Worm (Caenorhabditis elegans): ENCODE results near the gene Y10G11A.1.
"Not testable (repeated sequence)": the region's sequence is repeated elsewhere in the genome, so short reads cannot be mapped to it uniquely, and the experiment has no call there.

The Y10G11A.1 gene

DNA sequence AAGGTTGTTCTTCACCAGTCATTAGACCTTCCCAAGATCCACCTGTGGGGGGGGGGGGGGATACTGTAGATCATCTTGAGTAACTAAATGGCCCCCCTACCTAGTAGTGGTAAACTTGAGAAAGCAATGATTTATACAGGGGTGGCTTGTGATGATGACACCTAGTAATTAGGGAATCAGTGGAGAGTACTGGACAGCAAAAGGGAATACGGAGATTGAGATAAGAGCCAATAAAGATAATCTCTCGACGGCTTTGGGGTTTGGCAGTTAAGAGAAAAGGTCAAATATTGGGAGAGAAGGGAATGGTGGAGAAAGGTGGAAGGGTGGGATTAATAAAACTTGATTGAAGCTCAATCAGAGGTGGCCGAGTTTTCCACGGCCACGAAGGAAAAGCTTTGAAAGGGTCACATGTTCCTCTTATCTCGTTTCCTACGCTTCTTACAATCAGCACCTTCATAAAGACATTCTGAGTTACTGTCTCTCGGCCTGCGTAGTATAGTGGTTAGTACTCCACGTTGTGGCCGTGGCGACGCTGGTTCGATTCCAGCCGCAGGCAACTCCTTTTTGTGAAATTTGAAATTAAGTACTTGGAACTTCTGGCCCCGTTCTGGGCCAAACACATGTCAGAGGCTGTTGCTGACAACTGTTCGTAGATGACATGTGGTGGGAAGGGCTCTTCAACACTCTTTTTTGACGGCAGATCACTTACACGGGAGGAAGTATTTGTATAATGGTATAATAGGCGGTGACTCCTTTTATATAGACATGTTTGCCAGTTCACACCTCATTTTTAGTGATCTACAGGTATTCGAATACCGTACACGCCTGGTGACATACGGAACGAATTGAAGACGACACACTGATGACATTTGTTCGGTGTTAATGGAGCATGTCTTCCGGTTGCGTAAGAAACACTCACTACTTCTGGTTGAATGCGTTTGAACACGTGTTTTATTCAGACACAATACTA is 23.7 kb upstream of the Y10G11A.1 start:
- TF ChIP-seq W03F9.2 (tag; optimal IDR thresholded peaks at IDR 0.05) (no peak), dao-5 (tag; optimal IDR thresholded peaks at IDR 0.05) (peak; percentile 45)

DNA sequence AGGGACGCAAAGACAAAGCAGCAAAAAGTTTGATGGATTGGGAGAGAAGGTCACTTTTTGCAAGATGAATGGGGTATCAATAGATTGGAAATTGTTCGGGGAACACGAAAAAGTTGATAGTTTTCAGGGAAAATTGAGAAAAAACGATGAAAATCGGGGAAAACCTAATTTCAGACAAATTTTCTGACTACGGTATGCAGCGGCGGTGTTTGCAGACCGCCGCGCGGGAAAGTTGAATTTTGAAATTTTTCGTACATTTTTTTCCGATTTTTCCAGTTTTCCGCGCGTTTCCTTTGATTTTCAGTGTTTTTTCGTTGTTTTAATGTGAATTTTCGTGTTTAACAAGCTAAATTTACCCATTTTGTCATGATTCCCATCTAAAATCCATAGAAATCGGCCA is 23.0 kb upstream of the Y10G11A.1 start:
- no peak for TF ChIP-seq him-1 (tag; optimal IDR thresholded peaks at IDR 0.05)
- TF ChIP-seq W03F9.2 (tag; optimal IDR thresholded peaks at IDR 0.05): no peak
- no peak for TF ChIP-seq dao-5 (tag; optimal IDR thresholded peaks at IDR 0.05)

DNA sequence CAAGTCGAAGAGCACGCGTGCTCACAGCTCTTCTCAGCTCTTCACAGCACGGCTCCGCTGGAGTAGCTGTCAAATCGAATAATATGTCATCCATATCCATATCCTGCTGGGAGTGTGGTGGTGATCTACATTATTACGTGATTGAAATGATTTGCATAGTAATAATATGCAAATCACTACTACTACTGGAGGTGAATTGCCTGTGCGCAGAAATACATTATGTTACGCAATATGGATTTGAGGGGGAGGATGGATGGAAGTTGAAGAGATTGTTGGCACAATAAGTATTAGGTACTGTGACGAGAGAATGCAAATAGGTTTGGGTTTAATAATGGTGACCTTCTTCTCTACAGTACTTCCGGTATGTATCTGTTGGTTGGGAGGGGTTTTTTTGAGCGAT is 21.2 kb upstream of the Y10G11A.1 start:
- no peak for TF ChIP-seq dao-5 (tag; optimal IDR thresholded peaks at IDR 0.05)
- TF ChIP-seq him-1 (tag; optimal IDR thresholded peaks at IDR 0.05): no peak
- no peak for TF ChIP-seq W03F9.2 (tag; optimal IDR thresholded peaks at IDR 0.05)

DNA sequence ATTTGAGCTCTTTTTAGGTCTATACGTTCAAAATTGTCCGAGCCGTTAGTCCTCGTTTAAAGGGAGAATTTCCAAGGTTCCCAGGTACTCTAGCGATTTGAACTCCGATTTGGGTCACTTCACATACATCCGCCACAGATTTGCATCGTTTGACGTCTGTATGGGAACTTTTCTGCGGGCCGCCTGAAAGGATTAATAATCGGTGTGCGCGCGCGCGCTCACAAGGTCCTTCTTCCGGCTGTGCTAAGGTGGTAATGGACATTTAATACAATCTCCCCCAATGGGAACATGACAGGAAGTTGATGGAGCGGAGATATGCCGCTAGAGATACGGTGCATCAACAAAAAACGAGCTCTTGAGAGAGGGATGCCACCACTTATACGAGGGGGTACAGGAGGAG is 16.6 kb upstream of the Y10G11A.1 start:
- TF ChIP-seq him-1 (tag; optimal IDR thresholded peaks at IDR 0.05): no peak
- no peak for TF ChIP-seq W03F9.2 (tag; optimal IDR thresholded peaks at IDR 0.05)
- no peak for TF ChIP-seq dao-5 (tag; optimal IDR thresholded peaks at IDR 0.05)

DNA sequence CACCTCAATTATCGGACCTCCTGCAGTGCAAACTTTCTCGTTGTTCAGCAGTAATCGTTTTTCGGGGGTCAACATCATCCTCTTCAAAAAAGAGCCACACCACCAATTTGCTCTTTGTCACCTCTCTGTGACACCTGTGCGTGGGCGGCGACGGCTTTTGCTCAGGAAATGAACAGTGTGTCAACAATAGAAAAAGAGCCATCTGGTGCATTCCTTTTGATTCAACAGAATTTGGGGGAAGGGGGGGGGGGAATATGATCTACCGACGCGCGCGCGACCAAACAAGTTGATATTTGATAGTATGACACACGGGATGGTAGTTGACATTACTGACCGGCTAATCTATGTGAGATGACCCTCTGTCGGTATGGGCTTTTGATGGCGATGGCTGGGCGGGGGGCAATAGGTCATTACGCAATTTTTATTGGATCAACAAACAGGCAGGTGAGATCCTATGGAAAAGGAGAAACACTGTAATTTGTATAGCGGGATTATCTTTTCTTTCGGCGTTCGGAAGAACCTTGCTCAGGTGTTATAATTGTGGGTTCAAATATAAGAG is 14.3 kb upstream of the Y10G11A.1 start:
- TF ChIP-seq him-1 (tag; optimal IDR thresholded peaks at IDR 0.05) (no peak), dao-5 (tag; optimal IDR thresholded peaks at IDR 0.05) (no peak), W03F9.2 (tag; optimal IDR thresholded peaks at IDR 0.05) (no peak)

DNA sequence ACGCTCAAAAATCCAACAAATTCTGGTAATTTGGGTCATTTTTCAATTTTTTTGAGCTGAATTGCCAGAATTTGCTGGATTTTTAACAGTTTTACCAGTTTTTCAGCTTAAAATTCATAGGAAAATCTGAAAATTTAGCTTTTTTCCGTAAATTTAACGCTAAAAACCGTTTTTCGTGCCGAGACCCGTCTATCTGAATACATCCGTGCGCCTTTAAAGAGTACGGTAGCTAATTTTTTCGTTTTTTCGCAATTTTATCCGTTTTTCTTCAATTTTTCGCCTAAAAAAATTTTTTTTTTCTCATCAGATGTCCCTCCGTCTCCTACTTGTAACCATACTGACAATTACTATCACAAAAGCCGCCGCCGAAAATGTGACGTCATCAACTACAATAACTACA is 12.7 kb upstream of the Y10G11A.1 start, which contains the start of gene Y65A5A.2:
Gene Y65A5A.2, plus strand, starts transcription at position 308 of the 400 bp plus-strand sequence.
- TF ChIP-seq W03F9.2 (tag; optimal IDR thresholded peaks at IDR 0.05) (no peak), him-1 (tag; optimal IDR thresholded peaks at IDR 0.05) (no peak), dao-5 (tag; optimal IDR thresholded peaks at IDR 0.05) (no peak)

DNA sequence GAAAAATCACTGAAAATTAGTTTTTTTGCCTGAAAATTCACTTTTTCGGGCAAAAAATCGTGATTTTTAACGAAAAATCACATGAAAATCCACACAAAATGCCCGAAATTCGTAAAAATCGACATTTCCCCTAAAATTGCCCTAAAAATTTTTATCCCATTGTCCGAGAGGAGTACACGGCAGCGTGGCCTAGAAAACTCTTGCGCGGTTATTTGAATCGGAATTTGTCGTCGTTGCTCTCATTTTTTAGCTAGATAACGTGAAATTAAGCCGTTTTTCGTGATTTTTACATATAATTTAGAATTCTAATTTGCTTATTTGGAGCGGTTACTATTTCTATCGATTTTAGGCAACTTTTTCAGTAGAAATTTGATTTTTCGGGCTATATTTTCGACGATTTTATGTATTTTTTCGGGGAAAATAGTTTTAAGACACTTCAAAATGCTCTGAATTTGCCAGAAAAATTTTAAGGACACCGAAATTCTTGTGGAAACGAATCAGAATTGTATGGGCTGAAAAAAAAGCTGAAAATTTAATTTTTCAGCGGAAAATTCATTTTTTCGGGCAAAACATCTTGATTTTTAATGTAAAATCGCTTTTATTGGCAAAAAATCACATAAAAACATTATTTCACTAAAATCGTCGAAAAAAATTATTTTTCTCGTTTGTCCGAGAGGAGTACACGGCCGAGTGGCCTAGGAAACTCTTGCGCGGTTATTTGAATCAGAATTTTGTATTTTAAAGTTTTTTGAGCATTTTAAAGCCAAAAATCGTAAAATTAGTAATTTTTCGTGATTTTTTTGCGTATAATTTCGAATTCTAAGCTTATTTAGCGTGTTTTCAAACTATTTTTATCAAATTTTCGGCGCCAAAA is 9.1 kb upstream of the Y10G11A.1 start:
- TF ChIP-seq dao-5 (tag; optimal IDR thresholded peaks at IDR 0.05) (no peak), him-1 (tag; optimal IDR thresholded peaks at IDR 0.05) (peak; percentile 56), W03F9.2 (tag; optimal IDR thresholded peaks at IDR 0.05) (peak; percentile 62)

DNA sequence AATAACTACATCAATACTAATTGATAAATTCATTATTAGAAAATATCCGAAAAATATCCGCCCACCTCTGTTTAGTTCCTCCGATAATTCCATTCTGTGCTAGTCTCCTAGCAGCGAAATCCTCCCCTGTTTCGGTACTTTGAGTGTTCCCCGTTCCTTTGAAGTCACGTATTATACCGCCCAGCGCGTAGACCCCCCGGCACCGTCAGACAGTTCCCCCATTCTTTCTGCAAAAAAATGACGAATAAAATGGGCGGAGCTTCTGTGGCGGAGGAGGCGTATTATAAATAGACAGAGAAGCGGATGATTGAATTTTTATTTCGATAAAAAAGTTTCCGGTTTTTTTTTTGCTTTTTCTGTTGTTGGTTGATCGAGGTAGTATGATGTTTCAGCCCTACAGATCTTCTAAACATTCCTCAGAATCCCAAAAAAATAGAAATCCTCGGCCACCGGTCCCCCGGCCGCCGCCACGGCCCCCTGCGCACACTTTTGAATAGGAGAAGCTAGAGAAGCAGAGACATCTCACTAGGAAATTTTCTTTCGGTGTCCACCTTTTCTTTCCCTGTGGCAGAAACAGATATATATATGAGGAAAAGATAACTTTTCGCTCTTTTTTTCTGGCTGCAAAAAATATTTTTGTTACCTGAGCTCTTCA is 2.4 kb upstream of the Y10G11A.1 start:
- TF ChIP-seq dao-5 (tag; optimal IDR thresholded peaks at IDR 0.05) (no peak), W03F9.2 (tag; optimal IDR thresholded peaks at IDR 0.05) (no peak), him-1 (tag; optimal IDR thresholded peaks at IDR 0.05) (no peak)

DNA sequence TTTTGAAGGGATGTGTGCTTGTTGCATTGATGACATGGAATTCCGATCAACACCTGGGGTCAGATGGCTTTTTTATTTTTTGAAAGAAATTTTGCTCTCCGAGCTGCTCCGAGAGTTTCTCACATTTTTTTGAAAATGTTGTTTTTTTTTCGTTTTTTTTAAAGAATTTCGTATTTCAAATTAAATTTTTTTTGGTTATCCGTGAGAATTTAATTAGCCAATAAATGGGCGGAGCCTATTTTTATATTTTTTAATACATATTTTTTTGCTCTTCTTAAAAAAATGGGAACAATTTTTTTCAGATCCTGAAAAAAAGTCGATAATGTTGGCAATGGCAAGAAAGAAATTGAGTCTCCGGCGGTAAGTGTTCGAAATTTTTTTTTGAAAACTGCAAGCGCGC is 7.5 kb downstream of the Y10G11A.1 start, which contains the start of gene dlc-3:
Gene dlc-3, plus strand, starts transcription at position 301 of the 400 bp plus-strand sequence.
- TF ChIP-seq him-1 (tag; optimal IDR thresholded peaks at IDR 0.05) (no peak), W03F9.2 (tag; optimal IDR thresholded peaks at IDR 0.05) (no peak), dao-5 (tag; optimal IDR thresholded peaks at IDR 0.05) (no peak)

DNA sequence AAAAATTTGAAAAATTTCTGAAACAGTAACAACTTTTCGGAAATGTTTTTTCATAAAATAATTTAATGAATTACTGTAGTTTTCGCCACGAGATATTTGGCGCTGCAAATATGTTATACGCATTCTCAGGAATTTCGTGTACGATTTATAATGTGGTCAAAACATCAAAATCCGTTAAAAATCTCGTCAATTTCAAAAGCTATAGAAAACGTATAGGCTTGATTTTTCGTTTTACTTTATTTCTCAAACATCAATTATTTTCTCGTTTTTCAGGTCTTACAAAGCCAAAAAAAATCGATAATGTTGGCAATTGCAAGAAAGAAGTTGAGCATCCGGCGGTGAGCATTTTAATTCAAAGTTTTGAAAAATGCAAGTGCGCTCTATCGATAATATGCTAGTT is 18.5 kb downstream of the Y10G11A.1 start, which contains the start of gene dlc-4:
Gene dlc-4, plus strand, starts transcription at position 301 of the 400 bp plus-strand sequence.
- no peak for TF ChIP-seq dao-5 (tag; optimal IDR thresholded peaks at IDR 0.05)
- TF ChIP-seq W03F9.2 (tag; optimal IDR thresholded peaks at IDR 0.05): no peak

DNA sequence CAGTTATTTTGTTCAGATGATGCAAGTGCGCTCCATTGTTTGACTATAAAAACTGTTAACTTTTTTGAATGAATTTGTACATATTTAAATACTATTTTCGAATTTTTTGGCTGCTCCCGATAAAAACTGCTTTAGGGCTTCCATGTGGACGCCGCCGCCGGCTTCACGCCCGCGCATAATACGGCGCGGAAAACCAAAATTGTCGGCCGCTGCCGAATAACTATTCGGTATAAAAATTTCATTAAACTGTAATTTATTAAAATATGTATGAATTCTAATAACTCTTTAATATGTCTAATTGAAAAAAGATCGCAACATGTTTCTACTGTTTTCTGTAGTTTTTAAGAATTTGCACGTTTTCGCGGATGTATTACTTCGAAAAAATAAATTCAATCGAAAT is 22.2 kb downstream of the Y10G11A.1 start:
- TF ChIP-seq W03F9.2 (tag; optimal IDR thresholded peaks at IDR 0.05) (no peak), dao-5 (tag; optimal IDR thresholded peaks at IDR 0.05) (no peak), him-1 (tag; optimal IDR thresholded peaks at IDR 0.05) (no peak)

DNA sequence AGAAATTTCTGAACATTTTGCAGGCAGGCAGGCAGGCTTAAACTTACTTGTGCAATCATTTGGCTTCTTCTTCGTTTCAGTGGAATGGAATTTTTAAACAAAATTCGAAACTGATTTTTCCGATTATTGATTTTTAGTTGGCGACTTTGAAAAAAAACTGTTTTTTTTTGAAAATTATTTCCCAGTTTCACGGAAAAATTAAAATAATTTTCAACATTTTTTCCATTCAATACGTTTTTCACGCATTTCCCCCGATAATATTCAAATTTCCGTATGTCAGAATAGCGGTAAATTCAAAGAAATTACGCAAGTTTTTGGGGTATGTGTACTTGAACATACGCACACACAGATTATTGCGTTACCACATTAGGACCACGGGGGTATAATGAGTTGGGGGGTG is 46.5 kb downstream of the Y10G11A.1 start, which contains the start of gene VY10G11R.1:
Gene VY10G11R.1, minus strand, starts transcription at position 101 of the 400 bp plus-strand sequence.
- not testable (repeated sequence) for TF ChIP-seq W03F9.2, him-1, dao-5 (tag; optimal IDR thresholded peaks at IDR 0.05)

DNA sequence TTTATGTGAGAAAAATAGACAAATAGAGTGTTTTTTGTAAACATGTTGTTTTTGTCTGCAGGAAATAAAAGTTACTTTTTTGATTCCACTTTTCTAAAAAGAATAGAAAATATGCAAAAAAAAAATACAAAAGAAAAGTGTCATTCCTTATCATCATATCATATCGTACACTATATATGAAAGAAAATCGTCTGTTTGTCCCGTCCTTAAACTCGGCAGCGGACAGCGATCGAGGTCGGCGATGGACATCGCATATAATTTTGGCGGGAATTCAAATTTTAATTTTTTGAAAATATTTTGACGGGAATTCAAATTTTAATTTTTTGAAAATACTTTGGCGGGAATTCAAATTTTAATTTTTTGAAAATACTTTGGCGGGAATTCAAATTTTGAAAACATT is 47.1 kb downstream of the Y10G11A.1 start:
- TF ChIP-seq W03F9.2 (tag; optimal IDR thresholded peaks at IDR 0.05) (no peak), dao-5 (tag; optimal IDR thresholded peaks at IDR 0.05) (no peak), him-1 (tag; optimal IDR thresholded peaks at IDR 0.05) (no peak)
